Fruit fly (Drosophila melanogaster) ovary, adult (tissue): ENCODE measurements around the gene CG34290.

Source experiments
- CG17801 ChIP-seq: fragments of 200-800 bp; optimal IDR thresholded peaks from 2 replicates; lab custom pipeline; 2019; ENCODE audit warnings: missing biosample characterization, mild to moderate bottlenecking, missing genetic modification characterization, moderate library complexity; ENCODE audit not compliant: partially characterized antibody

The CG34290 gene

dm6 chr3R:24272232-24272631 lies 17.4 kb downstream of the CG34290 start:
- TF ChIP-seq CG17801 (GFP tag; lab: Kevin White, UChicago), result peak; percentile 58

dm6 chr3R:24271071-24271470 lies 18.5 kb downstream of the CG34290 start, which contains the start of gene jar:
Gene jar, minus strand, starts transcription at chr3R:24271233.
- TF ChIP-seq CG17801 (GFP tag; lab: Kevin White, UChicago), result peak; percentile 74

- TF ChIP-seq CG17801 (GFP tag; lab: Kevin White, UChicago), result no peak
These were observed 19.0 kb downstream of the CG34290 start for dm6 chr3R:24270578-24270977.

dm6 chr3R:24270034-24270433 lies 19.6 kb downstream of the CG34290 start:
- no peak for TF ChIP-seq CG17801 (GFP tag; lab: Kevin White, UChicago)

- TF ChIP-seq CG17801 (GFP tag; lab: Kevin White, UChicago), result no peak
These were observed 21.3 kb downstream of the CG34290 start for dm6 chr3R:24268293-24268692.

dm6 chr3R:24267580-24268202 lies 21.9 kb downstream of the CG34290 start:
- peak; percentile 42 for TF ChIP-seq CG17801 (GFP tag; lab: Kevin White, UChicago)

- no peak for TF ChIP-seq CG17801 (GFP tag; lab: Kevin White, UChicago)
These were observed 22.6 kb downstream of the CG34290 start for dm6 chr3R:24266786-24267579.

- peak; percentile 26 for TF ChIP-seq CG17801 (GFP tag; lab: Kevin White, UChicago)
These were observed 24.9 kb downstream of the CG34290 start for dm6 chr3R:24264414-24265363.

- TF ChIP-seq CG17801 (GFP tag; lab: Kevin White, UChicago), result no peak
These were observed 25.8 kb downstream of the CG34290 start for dm6 chr3R:24263588-24264413.

- no peak for TF ChIP-seq CG17801 (GFP tag; lab: Kevin White, UChicago)
These were observed 26.7 kb downstream of the CG34290 start for dm6 chr3R:24262923-24263322.

dm6 chr3R:24261380-24262021 lies 28.1 kb downstream of the CG34290 start:
- TF ChIP-seq CG17801 (GFP tag; lab: Kevin White, UChicago), result no peak

dm6 chr3R:24260411-24260810 lies 29.2 kb downstream of the CG34290 start:
- TF ChIP-seq CG17801 (GFP tag; lab: Kevin White, UChicago), result no peak

- TF ChIP-seq CG17801 (GFP tag; lab: Kevin White, UChicago), result no peak
These were observed 29.6 kb downstream of the CG34290 start for dm6 chr3R:24260041-24260379.
